Fruit fly (Drosophila melanogaster): Measurements from ENCODE around the gene CG1161.

Gene CG1161

dm6 chr3R:5354373-5355134, at the start of gene CG1161, which contains the start of gene CG11999:
TSS of gene CG1161 (plus strand) at chr3R:5355092.
TSS of gene CG11999 (minus strand) at chr3R:5354747.
- TF ChIP-seq Crg-1 (GFP tag; optimal IDR thresholded peaks at IDR 0.05) (peak; percentile 13), toe (GFP tag; optimal IDR thresholded peaks at IDR 0.05) (no peak), tj (GFP tag; optimal IDR thresholded peaks at IDR 0.05) (peak; percentile 9), CG7045 (GFP tag; optimal IDR thresholded peaks at IDR 0.05) (no peak), Clk (GFP tag; optimal IDR thresholded peaks at IDR 0.05) (no peak), cic (GFP tag; optimal IDR thresholded peaks at IDR 0.05) (no peak), CG14711 (tag; optimal IDR thresholded peaks at IDR 0.05) (no peak), ovo (GFP tag; optimal IDR thresholded peaks at IDR 0.05) (no peak), CG12768 (GFP tag; optimal IDR thresholded peaks at IDR 0.05) (no peak), CG7101 (tag; optimal IDR thresholded peaks at IDR 0.05) (no peak), CG33017 (tag; optimal IDR thresholded peaks at IDR 0.05) (no peak), cnc (optimal IDR thresholded peaks at IDR 0.05) (no peak), bab1 (GFP tag; optimal IDR thresholded peaks at IDR 0.05) (no peak), Mnt (GFP tag; optimal IDR thresholded peaks at IDR 0.05) (no peak), CG1620 (GFP tag; optimal IDR thresholded peaks at IDR 0.05) (no peak), CG5204 (GFP tag; optimal IDR thresholded peaks at IDR 0.05) (no peak), CG11617 (GFP tag; optimal IDR thresholded peaks at IDR 0.05) (no peak), Hr96 (GFP tag; optimal IDR thresholded peaks at IDR 0.05) (no peak), pad (GFP tag; optimal IDR thresholded peaks at IDR 0.05) (peak; percentile 17)

DNA sequence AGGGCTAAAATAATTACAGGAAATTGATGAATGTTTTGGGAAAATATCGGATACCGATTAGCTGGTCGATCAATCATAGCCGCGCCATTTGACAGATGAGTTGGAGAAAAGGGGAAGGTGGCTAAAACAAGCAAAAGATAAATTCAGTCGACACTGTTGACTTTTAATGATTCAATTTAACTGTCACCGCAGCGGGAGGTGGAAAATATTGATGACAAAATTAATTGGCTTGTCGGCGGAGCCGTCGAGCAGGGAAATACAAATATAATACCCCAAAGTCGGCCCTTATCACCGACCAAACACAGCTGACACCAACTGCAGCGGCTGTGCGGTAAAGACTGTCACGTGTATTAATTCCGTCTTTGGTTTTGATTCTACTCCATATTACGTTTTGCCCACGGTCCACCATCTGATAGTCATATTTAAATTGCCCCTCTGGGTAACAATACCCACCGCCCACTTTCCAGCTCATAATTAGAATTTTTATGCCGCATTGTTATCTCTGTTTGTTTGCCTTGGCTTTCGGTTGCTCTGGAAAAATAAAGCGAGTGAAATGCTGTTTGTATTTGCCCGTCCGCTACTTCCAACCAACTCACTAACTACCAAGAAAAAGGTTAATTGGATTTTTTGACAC, 48.9 kb upstream of the CG1161 start:
- TF ChIP-seq bab1 (GFP tag; optimal IDR thresholded peaks at IDR 0.05) (no peak), CG12768 (GFP tag; optimal IDR thresholded peaks at IDR 0.05) (peak; percentile 10), cic (GFP tag; optimal IDR thresholded peaks at IDR 0.05) (peak; percentile 44), CG7101 (tag; optimal IDR thresholded peaks at IDR 0.05) (no peak), pad (GFP tag; optimal IDR thresholded peaks at IDR 0.05) (no peak), kay (GFP tag; ENCODE audit: borderline replicate concordance) (peak; percentile 87), toe (GFP tag; optimal IDR thresholded peaks at IDR 0.05) (no peak)

DNA sequence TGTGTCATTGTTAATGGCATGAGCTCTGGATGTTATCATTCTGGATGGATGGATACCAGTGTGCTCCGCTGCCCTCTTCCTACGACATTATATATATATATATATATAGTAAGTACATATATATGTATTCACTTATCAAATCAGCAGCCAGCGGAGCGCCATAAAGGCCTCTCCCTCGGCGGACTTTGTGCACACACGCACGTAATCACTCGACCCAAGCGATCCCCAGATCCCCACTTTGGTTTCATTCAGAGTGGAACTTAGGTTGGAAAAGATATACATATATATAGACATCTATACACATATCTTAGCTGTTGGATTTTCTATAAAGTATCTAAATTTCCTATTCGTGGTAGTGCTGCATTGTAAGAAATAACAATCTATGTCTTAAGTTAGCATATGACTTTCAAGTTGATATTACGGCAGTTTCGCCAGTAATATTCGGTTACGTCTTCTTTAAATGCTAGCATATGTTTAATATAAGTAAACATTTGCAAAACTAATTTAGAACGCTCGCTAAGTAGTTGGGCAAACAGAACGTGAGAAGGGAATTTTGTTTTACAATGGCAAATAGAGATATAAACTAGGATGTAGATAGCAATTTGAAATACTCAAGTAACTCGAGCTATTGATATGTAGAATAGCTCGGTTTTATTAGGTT, 46.6 kb upstream of the CG1161 start:
- peak; percentile 66 for TF ChIP-seq kay (GFP tag; ENCODE audit: borderline replicate concordance)
- TF ChIP-seq CG11617 (GFP tag; optimal IDR thresholded peaks at IDR 0.05): no peak

DNA sequence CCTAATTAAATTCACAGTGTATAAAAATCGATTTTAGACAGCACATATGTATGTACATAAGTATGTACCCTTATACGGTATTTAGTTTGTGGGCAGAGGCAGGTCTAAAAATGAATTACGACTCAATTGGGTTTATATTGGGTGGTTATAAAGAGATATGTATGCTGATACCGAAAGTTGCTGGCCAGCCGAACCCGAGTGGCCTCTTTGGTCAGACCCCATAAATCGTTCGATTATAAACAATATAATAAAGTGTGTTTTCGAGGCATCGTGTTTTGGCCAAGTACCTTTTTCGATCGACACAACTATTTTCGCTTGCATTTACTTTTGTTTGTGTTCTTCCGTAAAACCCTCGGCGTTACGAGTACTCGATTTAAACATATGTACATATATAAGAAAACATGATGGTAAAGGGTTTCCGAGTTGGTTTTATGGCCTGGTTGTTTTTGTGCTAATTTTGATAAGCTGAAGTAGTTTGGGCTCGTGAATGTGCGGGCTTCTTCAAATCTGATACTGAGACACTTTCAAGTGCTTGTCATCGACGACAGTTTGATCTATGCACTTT, 45.6 kb upstream of the CG1161 start:
- peak; percentile 89 for TF ChIP-seq kay (GFP tag; ENCODE audit: borderline replicate concordance)
- TF ChIP-seq CG7045 (GFP tag; optimal IDR thresholded peaks at IDR 0.05): no peak
- TF ChIP-seq cic (GFP tag; optimal IDR thresholded peaks at IDR 0.05): peak; percentile 49
- TF ChIP-seq CG12768 (GFP tag; optimal IDR thresholded peaks at IDR 0.05): no peak
- no peak for TF ChIP-seq CG33017 (tag; optimal IDR thresholded peaks at IDR 0.05)
- peak; percentile 5 for TF ChIP-seq pad (GFP tag; optimal IDR thresholded peaks at IDR 0.05)
- no peak for TF ChIP-seq cnc (optimal IDR thresholded peaks at IDR 0.05)
- TF ChIP-seq CG1620 (GFP tag; optimal IDR thresholded peaks at IDR 0.05): no peak

dm6 chr3R:5310250-5310649, 44.6 kb upstream of the CG1161 start:
- TF ChIP-seq CG11617 (GFP tag; optimal IDR thresholded peaks at IDR 0.05) (no peak), Crg-1 (GFP tag; optimal IDR thresholded peaks at IDR 0.05) (no peak), kay (GFP tag; ENCODE audit: borderline replicate concordance) (peak; percentile 73)

- peak; percentile 51 for TF ChIP-seq CG12768 (GFP tag; optimal IDR thresholded peaks at IDR 0.05)
- no peak for TF ChIP-seq tj (GFP tag; optimal IDR thresholded peaks at IDR 0.05)
- TF ChIP-seq kay (GFP tag; ENCODE audit: borderline replicate concordance): peak; percentile 62
These were observed 39.7 kb upstream of the CG1161 start for dm6 chr3R:5315050-5315643.

dm6 chr3R:5315871-5316270, 39.0 kb upstream of the CG1161 start:
- TF ChIP-seq cnc (optimal IDR thresholded peaks at IDR 0.05) (no peak), bab1 (GFP tag; optimal IDR thresholded peaks at IDR 0.05) (no peak), CG5204 (GFP tag; optimal IDR thresholded peaks at IDR 0.05) (no peak), tj (GFP tag; optimal IDR thresholded peaks at IDR 0.05) (no peak), pad (GFP tag; optimal IDR thresholded peaks at IDR 0.05) (no peak), CG14711 (tag; optimal IDR thresholded peaks at IDR 0.05) (no peak), Clk (GFP tag; optimal IDR thresholded peaks at IDR 0.05) (no peak), Hr96 (GFP tag; optimal IDR thresholded peaks at IDR 0.05) (no peak), ovo (GFP tag; optimal IDR thresholded peaks at IDR 0.05) (no peak), CG1620 (GFP tag; optimal IDR thresholded peaks at IDR 0.05) (no peak), toe (GFP tag; optimal IDR thresholded peaks at IDR 0.05) (no peak), kay (GFP tag; ENCODE audit: borderline replicate concordance) (no peak), Crg-1 (GFP tag; optimal IDR thresholded peaks at IDR 0.05) (no peak), CG7045 (GFP tag; optimal IDR thresholded peaks at IDR 0.05) (no peak), CG12768 (GFP tag; optimal IDR thresholded peaks at IDR 0.05) (no peak), Mnt (GFP tag; optimal IDR thresholded peaks at IDR 0.05) (no peak), CG33017 (tag; optimal IDR thresholded peaks at IDR 0.05) (no peak), CG7101 (tag; optimal IDR thresholded peaks at IDR 0.05) (no peak), CG11617 (GFP tag; optimal IDR thresholded peaks at IDR 0.05) (no peak), cic (GFP tag; optimal IDR thresholded peaks at IDR 0.05) (no peak)

Data from whole organism, adult.